Worm (Caenorhabditis elegans): ENCODE data around the gene kvs-4.

The kvs-4 gene

DNA sequence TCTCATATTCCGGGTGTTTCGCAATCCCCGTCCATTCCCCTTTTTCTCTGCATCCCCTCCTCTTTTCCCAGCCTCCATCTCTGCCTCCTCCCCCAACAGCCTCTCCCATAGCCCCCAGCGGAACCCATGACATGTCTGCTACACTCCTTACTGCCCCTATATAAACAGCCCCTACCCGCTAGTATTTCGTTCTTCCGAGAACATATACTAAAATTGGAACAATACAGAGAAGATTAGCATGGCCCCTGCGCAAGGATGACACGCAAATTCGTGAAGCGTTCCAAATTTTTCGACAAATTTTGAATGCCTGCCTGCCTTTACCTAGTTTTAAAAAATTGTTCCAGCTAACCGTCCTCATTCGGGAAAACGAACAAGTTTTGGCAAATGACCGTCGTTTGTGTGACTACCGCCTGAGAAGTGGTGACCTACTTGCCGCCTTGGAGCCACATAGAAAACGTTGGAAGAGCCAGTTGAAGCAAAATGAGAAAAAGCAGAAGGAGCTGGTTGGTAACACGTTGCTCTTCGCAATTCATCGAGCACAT, 22.8 kb upstream of the kvs-4 start (continued):
- TF ChIP-seq let-526 (GFP tag; IDR thresholded peaks at IDR 0.05) = peak; percentile 93
- TF ChIP-seq mes-4 (tag; optimal IDR thresholded peaks at IDR 0.05) = peak; percentile 90
- TF ChIP-seq sdz-38 (tag; optimal IDR thresholded peaks at IDR 0.05) = peak; percentile 72
- TF ChIP-seq ztf-26 (tag; optimal IDR thresholded peaks at IDR 0.05) = peak; percentile 95
- TF ChIP-seq egrh-3 (GFP tag; IDR thresholded peaks at IDR 0.05) = peak; percentile 85
- no peak for TF ChIP-seq unc-62 (GFP tag; optimal IDR thresholded peaks at IDR 0.05)
- peak; percentile 95 for TF ChIP-seq rcor-1 (GFP tag; IDR thresholded peaks at IDR 0.05)
- TF ChIP-seq madf-10 (tag; optimal IDR thresholded peaks at IDR 0.05) = peak; percentile 92
- no peak for TF ChIP-seq bed-1 (GFP tag; IDR thresholded peaks at IDR 0.05)
- TF ChIP-seq ztf-22 (GFP tag; optimal IDR thresholded peaks at IDR 0.05) = peak; percentile 91
- peak; percentile 65; the same call in 1 of the 2 replicates for TF ChIP-seq B0019.2 (GFP tag; conservative IDR thresholded peaks at IDR 0.05)
- TF ChIP-seq ztf-28 (GFP tag; IDR thresholded peaks at IDR 0.05) = peak; percentile 91; the same call in 1 of the 2 replicates
- peak; percentile 47; the same call in 1 of the 2 replicates for TF ChIP-seq ztf-6 (GFP tag; IDR thresholded peaks at IDR 0.05)
- peak; percentile 90 for TF ChIP-seq nhr-120 (GFP tag; IDR thresholded peaks at IDR 0.05)
- peak; percentile 60 for TF ChIP-seq madf-8 (GFP tag; conservative IDR thresholded peaks at IDR 0.05)
- TF ChIP-seq rpc-1 (optimal IDR thresholded peaks at IDR 0.05) = peak; percentile 99
- TF ChIP-seq rpc-1 (tag; optimal IDR thresholded peaks at IDR 0.05) = peak; percentile 99
- TF ChIP-seq let-607 (tag; optimal IDR thresholded peaks at IDR 0.05) = peak; percentile 84 to 89
- TF ChIP-seq nhr-80 (tag; optimal IDR thresholded peaks at IDR 0.05) = peak; percentile 50
- peak in 2 of 3 experiments; percentile 65 to 93 for TF ChIP-seq lin-35 (GFP tag; optimal IDR thresholded peaks at IDR 0.05)
- peak; percentile 96 for TF ChIP-seq ZK185.1 (tag; optimal IDR thresholded peaks at IDR 0.05; ENCODE audit: poor library complexity, severe bottlenecking)
- peak; percentile 98 for TF ChIP-seq B0336.3 (GFP tag; IDR thresholded peaks at IDR 0.05)
- peak; percentile 48 for TF ChIP-seq ceh-91 (GFP tag; IDR thresholded peaks at IDR 0.05)
- TF ChIP-seq F33H1.4 (GFP tag; IDR thresholded peaks at IDR 0.05) = peak; percentile 68
- peak; percentile 95 to 97 for TF ChIP-seq rec-8 (tag; optimal IDR thresholded peaks at IDR 0.05)
- peak; percentile 93 for TF ChIP-seq fkh-3 (tag; optimal IDR thresholded peaks at IDR 0.05)
- peak; percentile 93 for TF ChIP-seq Y79H2A.3 (GFP tag; conservative IDR thresholded peaks at IDR 0.05)
- TF ChIP-seq zim-3 (tag; optimal IDR thresholded peaks at IDR 0.05) = peak; percentile 98
- TF ChIP-seq egl-18 (GFP tag; IDR thresholded peaks at IDR 0.05) = peak; percentile 91
- TF ChIP-seq K12H6.12 (tag; optimal IDR thresholded peaks at IDR 0.05) = peak; percentile 96
- peak; percentile 88 for TF ChIP-seq akir-1 (GFP tag; optimal IDR thresholded peaks at IDR 0.05)
- peak; percentile 90 for TF ChIP-seq lin-54 (GFP tag; optimal IDR thresholded peaks at IDR 0.05)
- TF ChIP-seq nhr-90 (tag; optimal IDR thresholded peaks at IDR 0.05) = peak; percentile 94
- peak; percentile 94 for TF ChIP-seq zfh-2 (GFP tag; conservative IDR thresholded peaks at IDR 0.05)
- peak; percentile 98 for TF ChIP-seq nfyb-1 (GFP tag; IDR thresholded peaks at IDR 0.05)
- peak; percentile 33 for TF ChIP-seq xnd-1 (tag; optimal IDR thresholded peaks at IDR 0.05)
- TF ChIP-seq nhr-27 (tag; optimal IDR thresholded peaks at IDR 0.05) = peak; percentile 88
- TF ChIP-seq F52B5.7 (tag; optimal IDR thresholded peaks at IDR 0.05) = peak; percentile 97
- peak; percentile 96 for TF ChIP-seq cebp-2 (GFP tag; IDR thresholded peaks at IDR 0.05)
- TF ChIP-seq ekl-4 (GFP tag; IDR thresholded peaks at IDR 0.05) = peak; percentile 95
- TF ChIP-seq lir-1 (GFP tag; conservative IDR thresholded peaks at IDR 0.05) = peak; percentile 90
- peak; percentile 82 for TF ChIP-seq ccch-3 (GFP tag; optimal IDR thresholded peaks at IDR 0.05)
- no peak for TF ChIP-seq efl-1 (GFP tag; optimal IDR thresholded peaks at IDR 0.05)
- TF ChIP-seq hlh-26 (GFP tag; conservative IDR thresholded peaks at IDR 0.05) = 0 out of 2 replicates have a peak, but pooled peaks have one; percentile 73
- peak; percentile 89 for TF ChIP-seq D2030.7 (GFP tag; IDR thresholded peaks at IDR 0.05)
- peak; percentile 94 for TF ChIP-seq hrde-1 (tag; optimal IDR thresholded peaks at IDR 0.05; ENCODE audit: borderline replicate concordance)
- TF ChIP-seq ets-4 (GFP tag; optimal IDR thresholded peaks at IDR 0.05) = peak; percentile 90
- peak; percentile 97 for TF ChIP-seq mxl-1 (tag; optimal IDR thresholded peaks at IDR 0.05)
